Fruit fly (Drosophila melanogaster) whole organism, embryonic: ENCODE measurements around the gene CG42827.

Experiments used
- CG10267 ChIP-seq: fragments of 200-800 bp; sonication (Bioruptor generic); optimal IDR thresholded peaks from 2 replicates; lab custom pipeline; 2018; ENCODE audit warnings: missing biosample characterization, mild to moderate bottlenecking, missing genetic modification characterization, moderate library complexity
- CG10979 ChIP-seq: fragments of 200-800 bp; sonication (Bioruptor generic); optimal IDR thresholded peaks from 2 replicates; lab custom pipeline; 2018; ENCODE audit warnings: missing biosample characterization, mild to moderate bottlenecking, missing genetic modification characterization, moderate library complexity
- CG11247 ChIP-seq: fragments of 200-800 bp; sonication (Bioruptor generic); IDR thresholded peaks from 2 replicates; pipeline ENCODE4 v1.3.6; 2022; ENCODE audit warnings: missing biosample characterization, missing genetic modification characterization
- CG11456 ChIP-seq: fragments of 200-800 bp; sonication (Bioruptor generic); IDR thresholded peaks from 3 replicates; pipeline ENCODE4 v1.3.6; 2022; ENCODE audit warnings: missing biosample characterization, missing genetic modification characterization
- CG11723 ChIP-seq: fragments of 200-800 bp; sonication (Bioruptor generic); optimal IDR thresholded peaks from 2 replicates; lab custom pipeline; 2017; ENCODE audit warnings: missing biosample characterization, mild to moderate bottlenecking, missing genetic modification characterization
- CG1529 ChIP-seq: fragments of 200-800 bp; sonication (Bioruptor generic); optimal IDR thresholded peaks from 3 replicates; lab custom pipeline; 2018; ENCODE audit warnings: missing biosample characterization, missing genetic modification characterization
- CG1647 ChIP-seq: fragments of 200-800 bp; sonication (Bioruptor generic); optimal IDR thresholded peaks from 3 replicates; lab custom pipeline; 2016; ENCODE audit warnings: missing biosample characterization, missing genetic modification characterization
- CG1832 ChIP-seq: fragments of 200-800 bp; sonication (Bioruptor generic); optimal IDR thresholded peaks from 2 replicates; lab custom pipeline; 2017; ENCODE audit warnings: missing biosample characterization, mild to moderate bottlenecking, missing genetic modification characterization, inconsistent platforms
- CG4730 ChIP-seq: fragments of 200-800 bp; sonication (Bioruptor generic); IDR thresholded peaks from 2 replicates; pipeline ENCODE4 v1.3.6; 2022; ENCODE audit warnings: missing biosample characterization, missing genetic modification characterization
- CG6813 ChIP-seq: fragments of 200-800 bp; sonication (Bioruptor generic); optimal IDR thresholded peaks from 2 replicates; lab custom pipeline; 2017; ENCODE audit warnings: missing biosample characterization, missing genetic modification characterization, mild to moderate bottlenecking, moderate library complexity, missing genetic modification reagents
- CG7556 ChIP-seq: fragments of 200-800 bp; sonication (Bioruptor generic); optimal IDR thresholded peaks from 2 replicates; lab custom pipeline; 2017; ENCODE audit warnings: missing biosample characterization, mild to moderate bottlenecking, missing genetic modification characterization
- CG8290 ChIP-seq, 3 experiments: fragments of 200-800 bp; sonication (Bioruptor generic); optimal IDR thresholded peaks; 2 replicates each; lab custom pipeline; 2016 to 2019; ENCODE audit warnings: missing biosample characterization in 3 of 3, missing genetic modification characterization in 3 of 3, mild to moderate bottlenecking in 2 of 3, moderate library complexity in 1 of 3
- CG8924 ChIP-seq: fragments of 200-800 bp; optimal IDR thresholded peaks from 3 replicates; lab custom pipeline; 2019; ENCODE audit warnings: missing biosample characterization, mild to moderate bottlenecking, missing genetic modification characterization, moderate library complexity
- CG9797 ChIP-seq: fragments of 200-800 bp; sonication (Bioruptor generic); optimal IDR thresholded peaks from 3 replicates; lab custom pipeline; 2018; ENCODE audit warnings: missing biosample characterization, mild to moderate bottlenecking, missing genetic modification characterization
- Chrac-16 ChIP-seq: fragments of 200-800 bp; sonication (Bioruptor generic); optimal IDR thresholded peaks from 3 replicates; lab custom pipeline; 2016; ENCODE audit warnings: missing biosample characterization, missing genetic modification characterization
- CrebB ChIP-seq: fragments of 200-800 bp; sonication (Bioruptor generic); optimal IDR thresholded peaks from 3 replicates; lab custom pipeline; 2018; ENCODE audit warnings: missing biosample characterization, mild to moderate bottlenecking, missing genetic modification characterization
- E2f2 ChIP-seq: fragments of 200-800 bp; sonication (Bioruptor generic); IDR thresholded peaks from 2 replicates; pipeline ENCODE4 v1.3.6; 2022; ENCODE audit warnings: missing biosample characterization, missing genetic modification characterization
- HmgD ChIP-seq: fragments of 200-800 bp; sonication (Bioruptor generic); optimal IDR thresholded peaks from 3 replicates; lab custom pipeline; 2016; ENCODE audit warnings: missing biosample characterization, missing genetic modification characterization
- Hr78 ChIP-seq, 2 experiments: fragments of 200-800 bp in 1 of 2; fragments of >200 bp in 1 of 2; sonication (Bioruptor generic) in 1 of 2; optimal IDR thresholded peaks; 2 replicates each; lab custom pipeline; 2017 to 2019; ENCODE audit warnings: missing biosample characterization in 2 of 2, missing genetic modification characterization in 2 of 2, mild to moderate bottlenecking in 1 of 2, moderate library complexity in 1 of 2
- Kr ChIP-seq: fragments of 200-800 bp; sonication (Bioruptor generic); optimal IDR thresholded peaks from 2 replicates; lab custom pipeline; 2017; ENCODE audit warnings: missing biosample characterization, mild to moderate bottlenecking, missing genetic modification characterization
- Max ChIP-seq: fragments of 200-800 bp; sonication (Bioruptor generic); optimal IDR thresholded peaks from 2 replicates; lab custom pipeline; 2016; ENCODE audit warnings: missing biosample characterization, mild to moderate bottlenecking, missing genetic modification characterization
- Meics ChIP-seq: fragments of 200-800 bp; sonication (Bioruptor generic); optimal IDR thresholded peaks from 2 replicates; lab custom pipeline; 2017; ENCODE audit warnings: missing biosample characterization, mild to moderate bottlenecking, missing genetic modification characterization
- NC2α ChIP-seq: fragments of 200-800 bp; sonication (Bioruptor generic); optimal IDR thresholded peaks from 2 replicates; lab custom pipeline; 2016; ENCODE audit warnings: missing biosample characterization, missing genetic modification characterization
- Opbp ChIP-seq: fragments of 200-800 bp; sonication (Bioruptor generic); IDR thresholded peaks from 3 replicates; pipeline ENCODE4 v1.3.6; 2022; ENCODE audit warnings: missing biosample characterization, missing genetic modification characterization; ENCODE audit not compliant: partially characterized antibody
- Taf1 ChIP-seq: fragments of 200-800 bp; sonication (Bioruptor generic); IDR thresholded peaks from 2 replicates; pipeline ENCODE4 v1.3.6; 2022; ENCODE audit warnings: missing biosample characterization, missing genetic modification characterization
- Trl ChIP-seq, 3 experiments: fragments of >200 bp in 2 of 3; fragments of 200-800 bp in 1 of 3; sonication (Bioruptor generic) in 1 of 3; optimal IDR thresholded peaks; 2 replicates in 1 of 3; 3 replicates in 2 of 3; lab custom pipeline; 2016 to 2017; ENCODE audit warnings: missing biosample characterization in 1 of 3, missing genetic modification characterization in 1 of 3
- bbx ChIP-seq: fragments of 200-800 bp; sonication (Bioruptor generic); IDR thresholded peaks from 2 replicates; pipeline ENCODE4 v1.3.6; 2022; ENCODE audit warnings: missing biosample characterization, missing genetic modification characterization; ENCODE audit not compliant: partially characterized antibody
- bcd ChIP-seq: fragments of 200-800 bp; sonication (Bioruptor generic); optimal IDR thresholded peaks from 2 replicates; lab custom pipeline; 2017; ENCODE audit warnings: missing biosample characterization, mild to moderate bottlenecking, missing genetic modification characterization
- caup ChIP-seq: fragments of 200-800 bp; sonication (Bioruptor generic); optimal IDR thresholded peaks from 3 replicates; lab custom pipeline; 2017; ENCODE audit warnings: missing biosample characterization, mild to moderate bottlenecking, missing genetic modification characterization, moderate library complexity; ENCODE audit not compliant: severe bottlenecking
- dati ChIP-seq: fragments of 200-800 bp; sonication (Bioruptor generic); IDR thresholded peaks from 2 replicates; pipeline ENCODE4 v1.3.6; 2022; ENCODE audit warnings: missing biosample characterization, missing genetic modification characterization
- disco-r ChIP-seq: fragments of 200-800 bp; sonication (Bioruptor generic); optimal IDR thresholded peaks from 2 replicates; lab custom pipeline; 2016; ENCODE audit warnings: missing biosample characterization, missing genetic modification characterization
- dm ChIP-seq: fragments of 200-800 bp; sonication (Bioruptor generic); optimal IDR thresholded peaks from 3 replicates; lab custom pipeline; 2016; ENCODE audit warnings: missing biosample characterization, missing genetic modification characterization
- ems ChIP-seq: fragments of 200-800 bp; sonication (Bioruptor generic); optimal IDR thresholded peaks from 3 replicates; lab custom pipeline; 2016; ENCODE audit warnings: missing biosample characterization, missing genetic modification characterization
- exex ChIP-seq: fragments of 200-800 bp; sonication (Bioruptor generic); optimal IDR thresholded peaks from 4 replicates; lab custom pipeline; 2018; ENCODE audit warnings: missing biosample characterization, mild to moderate bottlenecking, missing genetic modification characterization, moderate library complexity
- fd96Cb ChIP-seq: fragments of 200-800 bp; sonication (Bioruptor generic); optimal IDR thresholded peaks from 2 replicates; lab custom pipeline; 2018; ENCODE audit warnings: missing biosample characterization, mild to moderate bottlenecking, missing genetic modification characterization, moderate library complexity
- ham ChIP-seq: fragments of 200-800 bp; sonication (Bioruptor generic); IDR thresholded peaks from 2 replicates; pipeline ENCODE4 v1.3.6; 2022; ENCODE audit warnings: missing biosample characterization, missing genetic modification characterization
- hb ChIP-seq: fragments of 200-800 bp; sonication (Bioruptor generic); IDR thresholded peaks from 3 replicates; pipeline ENCODE4 v1.3.6; 2022; ENCODE audit warnings: missing biosample characterization, missing genetic modification characterization; ENCODE audit not compliant: partially characterized antibody
- her ChIP-seq: fragments of 200-800 bp; sonication (Bioruptor generic); optimal IDR thresholded peaks from 2 replicates; lab custom pipeline; 2016; ENCODE audit warnings: missing biosample characterization, missing genetic modification characterization
- hth ChIP-seq: fragments of >200 bp; optimal IDR thresholded peaks from 2 replicates; lab custom pipeline; 2017; ENCODE audit warnings: inconsistent platforms
- jigr1 ChIP-seq: fragments of 200-800 bp; sonication (Bioruptor generic); IDR thresholded peaks from 3 replicates; pipeline ENCODE4 v1.3.6; 2022; ENCODE audit warnings: missing biosample characterization, missing genetic modification characterization
- kay ChIP-seq: fragments of 200-800 bp; sonication (Bioruptor generic); optimal IDR thresholded peaks from 2 replicates; lab custom pipeline; 2016; ENCODE audit warnings: missing biosample characterization, missing genetic modification characterization
- lola ChIP-seq, 3 experiments: fragments of >200 bp in 2 of 3; fragments of 200-800 bp in 1 of 3; sonication (Bioruptor generic) in 1 of 3; optimal IDR thresholded peaks; 2 replicates each; lab custom pipeline; 2017 to 2019; ENCODE audit warnings: missing biosample characterization in 3 of 3, missing genetic modification characterization in 3 of 3, mild to moderate bottlenecking in 1 of 3, moderate library complexity in 1 of 3
- nau ChIP-seq: fragments of 200-800 bp; sonication (Bioruptor generic); optimal IDR thresholded peaks from 3 replicates; lab custom pipeline; 2017; ENCODE audit warnings: missing biosample characterization, mild to moderate bottlenecking, missing genetic modification characterization, missing genetic modification reagents
- nerfin-1 ChIP-seq: fragments of 200-800 bp; sonication (Bioruptor generic); optimal IDR thresholded peaks from 3 replicates; lab custom pipeline; 2019; ENCODE audit warnings: missing biosample characterization, mild to moderate bottlenecking, missing genetic modification characterization, moderate library complexity
- onecut ChIP-seq: fragments of 200-800 bp; sonication (Bioruptor generic); IDR thresholded peaks from 2 replicates; pipeline ENCODE4 v1.3.6; 2022; ENCODE audit warnings: missing biosample characterization, missing genetic modification characterization
- pan ChIP-seq, 4 experiments: fragments of >200 bp in 3 of 4; fragments of 200-800 bp in 1 of 4; sonication (Bioruptor generic) in 1 of 4; optimal IDR thresholded peaks in 3 of 4; IDR thresholded peaks in 1 of 4; 2 replicates each; pipeline versions ENCODE4 v1.3.6 to Lab custom; 2017 to 2022; ENCODE audit warnings: missing biosample characterization in 2 of 4, missing genetic modification characterization in 2 of 4, mixed read lengths in 1 of 4
- pum ChIP-seq: fragments of 200-800 bp; sonication (Bioruptor generic); optimal IDR thresholded peaks from 2 replicates; lab custom pipeline; 2016; ENCODE audit warnings: missing biosample characterization, missing genetic modification characterization
- row ChIP-seq: fragments of 200-800 bp; sonication (Bioruptor generic); IDR thresholded peaks from 3 replicates; pipeline ENCODE4 v1.3.6; 2022; ENCODE audit warnings: missing biosample characterization, missing genetic modification characterization
- shn ChIP-seq: fragments of 200-800 bp; sonication (Bioruptor generic); optimal IDR thresholded peaks from 3 replicates; lab custom pipeline; 2016; ENCODE audit warnings: missing biosample characterization, missing genetic modification characterization

CG42827 gene

DNA sequence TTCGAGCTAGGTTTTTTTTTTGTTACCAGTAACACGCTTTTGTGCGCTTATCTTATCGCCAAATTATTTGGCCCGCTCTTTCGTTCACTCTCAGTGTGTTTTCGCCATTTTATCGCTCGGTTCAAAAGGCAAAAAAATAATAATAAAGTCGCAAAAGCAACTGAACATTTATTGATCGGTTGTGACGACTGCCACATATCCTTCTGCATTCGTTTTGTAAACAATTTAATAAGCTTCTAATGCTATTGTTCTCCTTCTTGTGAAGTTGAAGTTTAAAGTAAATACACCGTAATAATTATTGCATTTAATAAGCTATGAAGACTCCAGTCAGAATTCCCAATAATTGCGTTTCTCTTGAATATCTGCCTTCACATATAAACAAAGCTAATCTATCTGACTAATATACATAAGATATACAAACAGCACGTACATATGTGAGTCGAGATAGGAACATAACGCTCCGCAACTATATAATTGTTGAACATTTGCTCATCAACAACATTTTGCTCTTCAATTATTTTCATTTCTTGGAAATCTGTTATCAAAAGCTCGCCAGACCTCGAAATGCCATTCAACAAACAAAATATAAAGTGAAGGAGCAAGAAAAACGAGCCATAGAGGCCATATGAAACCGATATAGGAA is 35.4 kb upstream of the CG42827 start (continued):
- TF ChIP-seq CG10267 (tag; lab: Kevin White, UChicago) (no peak), hb (GFP tag; lab: Robert Waterston, UW) (no peak), bcd (GFP tag; lab: Kevin White, UChicago) (no peak), disco-r (GFP tag; lab: Kevin White, UChicago) (no peak), her (GFP tag; lab: Kevin White, UChicago) (no peak), CG7556 (GFP tag; lab: Kevin White, UChicago) (no peak), ems (GFP tag; lab: Kevin White, UChicago) (no peak), Hr78 (GFP tag; optimal IDR thresholded peaks at IDR 0.05; lab: Kevin White, UChicago) (no peak), Opbp (GFP tag; lab: Robert Waterston, UW) (no peak), CG4730 (GFP tag; lab: Robert Waterston, UW) (no peak), Max (no peak), ham (GFP tag; lab: Robert Waterston, UW) (no peak), exex (tag; lab: Kevin White, UChicago) (peak; percentile 75), shn (GFP tag; lab: Kevin White, UChicago) (no peak), Kr (GFP tag; lab: Kevin White, UChicago) (no peak), CG1832 (no peak), CG11247 (GFP tag; lab: Robert Waterston, UW) (no peak), row (GFP tag; lab: Robert Waterston, UW) (peak; percentile 44; the same call in 2 of the 3 replicates), pan (optimal IDR thresholded peaks at IDR 0.05; lab: Kevin White, UChicago) (no peak), pan (GFP tag; optimal IDR thresholded peaks at IDR 0.05 in 1 of 2, IDR thresholded peaks at IDR 0.05 in 1 of 2) (no peak), E2f2 (GFP tag; lab: Robert Waterston, UW) (no peak), Chrac-16 (GFP tag; lab: Kevin White, UChicago) (no peak), CG6813 (no peak), kay (no peak), CG10979 (tag; lab: Kevin White, UChicago) (no peak), lola (GFP tag; optimal IDR thresholded peaks at IDR 0.05; lab: Kevin White, UChicago) (no peak), hth (lab: Kevin White, UChicago) (no peak), CG8290 (GFP tag; optimal IDR thresholded peaks at IDR 0.05; lab: Kevin White, UChicago) (no peak), CG8290 (tag; optimal IDR thresholded peaks at IDR 0.05; lab: Kevin White, UChicago) (peak in 1 of 2 experiments; percentile 18), Meics (peak; percentile 8), dati (GFP tag; lab: Robert Waterston, UW) (no peak), dm (GFP tag; lab: Kevin White, UChicago) (no peak), CG8924 (tag; lab: Kevin White, UChicago) (no peak), CG11456 (GFP tag; lab: Robert Waterston, UW) (no peak), HmgD (GFP tag; lab: Kevin White, UChicago) (no peak), NC2α (no peak), nau (GFP tag; lab: Kevin White, UChicago) (no peak), pum (GFP tag; lab: Kevin White, UChicago) (no peak), nerfin-1 (no peak), CG9797 (GFP tag; lab: Kevin White, UChicago) (no peak), CrebB (no peak), Taf1 (GFP tag; lab: Robert Waterston, UW) (no peak), CG11723 (GFP tag; lab: Kevin White, UChicago) (no peak), CG1647 (GFP tag; lab: Kevin White, UChicago) (no peak), caup (GFP tag; lab: Kevin White, UChicago) (no peak), fd96Cb (tag; lab: Kevin White, UChicago) (no peak), bbx (GFP tag; lab: Robert Waterston, UW) (no peak), Trl (optimal IDR thresholded peaks at IDR 0.05; lab: Kevin White, UChicago) (no peak), Trl (GFP tag; optimal IDR thresholded peaks at IDR 0.05; lab: Kevin White, UChicago) (no peak), CG1529 (GFP tag; lab: Kevin White, UChicago) (no peak), onecut (no peak), jigr1 (GFP tag; lab: Robert Waterston, UW) (no peak)
